Fruit fly (Drosophila melanogaster) whole organism, pupa: ENCODE data around the gene Fatp1.

Experiments
- CG10348 ChIP-seq: fragments of 200-800 bp; sonication (Bioruptor generic); IDR thresholded peaks from 2 replicates; pipeline ENCODE4 v1.3.6; 2022; ENCODE audit warnings: missing biosample characterization, missing genetic modification characterization
- CG34367 ChIP-seq: fragments of 200-800 bp; sonication (Bioruptor generic); optimal IDR thresholded peaks from 2 replicates; lab custom pipeline; 2018; ENCODE audit warnings: missing biosample characterization, mild to moderate bottlenecking, missing genetic modification characterization
- D1 ChIP-seq: fragments of 200-800 bp; sonication (Bioruptor generic); optimal IDR thresholded peaks from 2 replicates; lab custom pipeline; 2018; ENCODE audit warnings: missing biosample characterization, mild to moderate bottlenecking, missing genetic modification characterization, moderate library complexity
- Pif1B ChIP-seq: fragments of 200-800 bp; sonication (Bioruptor generic); optimal IDR thresholded peaks from 3 replicates; lab custom pipeline; 2016; ENCODE audit warnings: missing biosample characterization, missing genetic modification characterization
- rn ChIP-seq: fragments of 200-800 bp; sonication (Bioruptor generic); IDR thresholded peaks from 2 replicates; pipeline ENCODE4 v1.3.6; 2022; ENCODE audit warnings: missing biosample characterization, missing genetic modification characterization

DNA sequence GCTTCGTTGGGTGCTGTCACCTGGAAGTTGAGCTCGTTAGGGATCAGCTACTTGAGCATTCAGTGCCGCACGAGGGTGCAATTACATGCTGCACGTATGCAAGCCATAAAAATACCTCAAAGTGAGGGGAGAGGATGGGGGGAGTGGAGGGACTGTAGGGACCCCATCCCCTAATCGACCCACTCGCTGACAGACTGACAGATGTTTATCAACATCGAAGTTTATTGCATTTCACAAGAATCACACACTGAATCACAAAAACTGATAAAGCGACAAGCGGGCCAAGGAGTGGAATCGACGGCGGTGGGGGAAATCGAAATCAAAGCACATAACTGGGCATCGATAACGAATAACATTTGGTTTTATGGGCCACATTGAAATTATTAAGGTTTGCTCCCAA lies 37.7 kb upstream of the Fatp1 start:
- TF ChIP-seq CG10348 (GFP tag; lab: Robert Waterston, UW) (no peak), CG34367 (tag; lab: Kevin White, UChicago) (no peak), rn (no peak), Pif1B (GFP tag; lab: Kevin White, UChicago) (no peak), D1 (tag; lab: Kevin White, UChicago) (no peak)
